Worm (Caenorhabditis elegans): ENCODE measurements around the gene T28A8.2.

- TF ChIP-seq pes-1 (GFP tag; IDR thresholded peaks at IDR 0.05) (no peak), ama-1 (optimal IDR thresholded peaks at IDR 0.05) (no peak), aly-1 (tag; optimal IDR thresholded peaks at IDR 0.05) (no peak)
These were observed 42.6 kb downstream of the T28A8.2 start for ce11 chrIII:13452824-13453223.
